Worm (Caenorhabditis elegans): ENCODE measurements around the gene dmd-7.

- TF ChIP-seq dpl-1 (GFP tag; optimal IDR thresholded peaks at IDR 0.05) (no peak), lir-3 (tag; optimal IDR thresholded peaks at IDR 0.05) (no peak), ama-1 (optimal IDR thresholded peaks at IDR 0.05) (no peak), lin-15B (tag; optimal IDR thresholded peaks at IDR 0.05) (no peak)
Observed at ce11 chrV:6225745-6226528, 20.8 kb upstream of the dmd-7 start.
